Fruit fly (Drosophila melanogaster): Measurements from ENCODE around the gene Cpr92F.

dm6 chr3R:20635735-20636134, 33.6 kb upstream of the Cpr92F start:
- TF ChIP-seq insv (optimal IDR thresholded peaks at IDR 0.05), result no peak
- no peak for TF ChIP-seq psq (optimal IDR thresholded peaks at IDR 0.05)
- TF ChIP-seq Myc (optimal IDR thresholded peaks at IDR 0.05), result no peak
- TF ChIP-seq ttk (optimal IDR thresholded peaks at IDR 0.05), result no peak
- TF ChIP-seq Sin3A (optimal IDR thresholded peaks at IDR 0.05), result no peak

All from Kc167 (cell line).